Fruit fly (Drosophila melanogaster) whole organism, embryonic: ENCODE data around the gene CG10431.

Experiments
- Antp ChIP-seq: fragments of 200-800 bp; sonication (Bioruptor generic); optimal IDR thresholded peaks from 3 replicates; lab custom pipeline; 2016; ENCODE audit warnings: missing biosample characterization, missing genetic modification characterization
- Atf-2 ChIP-seq: fragments of 200-800 bp; sonication (Bioruptor generic); optimal IDR thresholded peaks from 2 replicates; lab custom pipeline; 2016; ENCODE audit warnings: missing biosample characterization, missing genetic modification characterization
- CG10543 ChIP-seq: fragments of 200-800 bp; sonication (Bioruptor generic); optimal IDR thresholded peaks from 3 replicates; lab custom pipeline; 2017; ENCODE audit warnings: missing biosample characterization, mild to moderate bottlenecking, missing genetic modification characterization, moderate library complexity
- CG11456 ChIP-seq: fragments of 200-800 bp; sonication (Bioruptor generic); IDR thresholded peaks from 3 replicates; pipeline ENCODE4 v1.3.6; 2022; ENCODE audit warnings: missing biosample characterization, missing genetic modification characterization
- CG11695 ChIP-seq: fragments of 200-800 bp; sonication (Bioruptor generic); IDR thresholded peaks from 3 replicates; pipeline ENCODE4 v1.3.6; 2022; ENCODE audit warnings: missing biosample characterization, missing genetic modification characterization
- CG12104 ChIP-seq: fragments of 200-800 bp; sonication (Bioruptor generic); optimal IDR thresholded peaks from 3 replicates; lab custom pipeline; 2016; ENCODE audit warnings: missing biosample characterization, missing genetic modification characterization
- CG12659 ChIP-seq: fragments of 200-800 bp; sonication (Bioruptor generic); optimal IDR thresholded peaks from 3 replicates; lab custom pipeline; 2017; ENCODE audit warnings: mild to moderate bottlenecking, missing biosample characterization, missing genetic modification reagents, missing genetic modification characterization
- CG12744 ChIP-seq: fragments of 200-800 bp; sonication (Bioruptor generic); optimal IDR thresholded peaks from 2 replicates; lab custom pipeline; 2016; ENCODE audit warnings: missing biosample characterization, missing genetic modification characterization
- CG17361 ChIP-seq: fragments of 200-800 bp; sonication (Bioruptor generic); IDR thresholded peaks from 3 replicates; pipeline ENCODE4 v1.3.6; 2022; ENCODE audit warnings: missing biosample characterization, missing genetic modification characterization
- CG31441 ChIP-seq: fragments of 200-800 bp; sonication (Bioruptor generic); IDR thresholded peaks from 2 replicates; pipeline ENCODE4 v1.3.6; 2022; ENCODE audit warnings: missing biosample characterization, missing genetic modification characterization
- CG32772 ChIP-seq: fragments of 200-800 bp; sonication (Bioruptor generic); IDR thresholded peaks from 2 replicates; pipeline ENCODE4 v1.3.6; 2022; ENCODE audit warnings: missing biosample characterization, missing genetic modification characterization
- CG7556 ChIP-seq: fragments of 200-800 bp; sonication (Bioruptor generic); optimal IDR thresholded peaks from 2 replicates; lab custom pipeline; 2017; ENCODE audit warnings: missing biosample characterization, mild to moderate bottlenecking, missing genetic modification characterization
- CG7928 ChIP-seq: fragments of 200-800 bp; sonication (Bioruptor generic); optimal IDR thresholded peaks from 2 replicates; lab custom pipeline; 2017; ENCODE audit warnings: missing biosample characterization, mild to moderate bottlenecking, missing genetic modification characterization
- CG8478 ChIP-seq: fragments of >200 bp; optimal IDR thresholded peaks from 2 replicates; lab custom pipeline; 2018
- D19A ChIP-seq: fragments of 200-800 bp; optimal IDR thresholded peaks from 3 replicates; lab custom pipeline; 2019; ENCODE audit warnings: missing biosample characterization, mild to moderate bottlenecking, missing genetic modification characterization, moderate library complexity
- Eip74EF ChIP-seq, 2 experiments: fragments of 200-800 bp in 1 of 2; fragments of >200 bp in 1 of 2; sonication (Bioruptor generic) in 1 of 2; optimal IDR thresholded peaks; 2 replicates each; lab custom pipeline; 2017 to 2019; ENCODE audit warnings: missing biosample characterization in 2 of 2, missing genetic modification characterization in 2 of 2, mild to moderate bottlenecking in 1 of 2, moderate library complexity in 1 of 2
- Fer2 ChIP-seq: fragments of 200-800 bp; sonication (Bioruptor generic); optimal IDR thresholded peaks from 2 replicates; lab custom pipeline; 2018; ENCODE audit warnings: missing biosample characterization, mild to moderate bottlenecking, missing genetic modification characterization, moderate library complexity
- Gsc ChIP-seq: fragments of 200-800 bp; sonication (Bioruptor generic); IDR thresholded peaks from 2 replicates; pipeline ENCODE4 v1.3.6; 2022; ENCODE audit warnings: missing biosample characterization, missing genetic modification characterization
- Hey ChIP-seq: fragments of 200-800 bp; sonication (Bioruptor generic); optimal IDR thresholded peaks from 3 replicates; lab custom pipeline; 2018; ENCODE audit warnings: missing biosample characterization, mild to moderate bottlenecking, missing genetic modification characterization
- Hmr ChIP-seq: fragments of 200-800 bp; sonication (Bioruptor generic); optimal IDR thresholded peaks from 3 replicates; lab custom pipeline; 2017; ENCODE audit warnings: mild to moderate bottlenecking, missing biosample characterization, missing genetic modification reagents, missing genetic modification characterization
- Usf ChIP-seq: fragments of 200-800 bp; sonication (Bioruptor generic); optimal IDR thresholded peaks from 2 replicates; lab custom pipeline; 2017; ENCODE audit warnings: missing genotype, missing biosample characterization, missing genetic modification characterization
- abd-A ChIP-seq: fragments of 200-800 bp; sonication (Bioruptor generic); optimal IDR thresholded peaks from 3 replicates; lab custom pipeline; 2019; ENCODE audit warnings: missing biosample characterization, mild to moderate bottlenecking, missing genetic modification characterization, moderate library complexity
- bcd ChIP-seq: fragments of 200-800 bp; sonication (Bioruptor generic); optimal IDR thresholded peaks from 2 replicates; lab custom pipeline; 2017; ENCODE audit warnings: missing biosample characterization, mild to moderate bottlenecking, missing genetic modification characterization
- cas ChIP-seq: fragments of 200-800 bp; sonication (Bioruptor generic); IDR thresholded peaks from 2 replicates; pipeline ENCODE4 v1.3.6; 2022; ENCODE audit warnings: missing biosample characterization, missing genetic modification characterization
- corto ChIP-seq: fragments of 200-800 bp; sonication (Bioruptor generic); optimal IDR thresholded peaks from 2 replicates; lab custom pipeline; 2016; ENCODE audit warnings: missing biosample characterization, mild to moderate bottlenecking, missing genetic modification characterization, moderate library complexity
- crol ChIP-seq: fragments of 200-800 bp; sonication (Bioruptor generic); IDR thresholded peaks from 2 replicates; pipeline ENCODE4 v1.3.6; 2022; ENCODE audit warnings: missing biosample characterization, missing genetic modification characterization
- dimm ChIP-seq: fragments of 200-800 bp; sonication (Bioruptor generic); IDR thresholded peaks from 2 replicates; pipeline ENCODE4 v1.3.6; 2022; ENCODE audit warnings: missing biosample characterization, missing genetic modification characterization
- dysf ChIP-seq: fragments of 200-800 bp; sonication (Bioruptor generic); IDR thresholded peaks from 3 replicates; pipeline ENCODE4 v1.3.6; 2022; ENCODE audit warnings: missing biosample characterization, missing genetic modification characterization
- insv ChIP-seq, 2 experiments: fragments of 200-800 bp; sonication (Bioruptor generic); optimal IDR thresholded peaks; 3 replicates each; lab custom pipeline; 2016 to 2018; ENCODE audit warnings: missing biosample characterization in 2 of 2, missing genetic modification characterization in 2 of 2
- kni ChIP-seq: fragments of 200-800 bp; sonication (Bioruptor generic); optimal IDR thresholded peaks from 3 replicates; lab custom pipeline; 2017; ENCODE audit warnings: mild to moderate bottlenecking, missing biosample characterization, missing genetic modification reagents, missing genetic modification characterization
- lab ChIP-seq: fragments of 200-800 bp; sonication (Bioruptor generic); optimal IDR thresholded peaks from 3 replicates; lab custom pipeline; 2017; ENCODE audit warnings: missing biosample characterization, missing genetic modification characterization, mild to moderate bottlenecking, moderate library complexity, missing genetic modification reagents
- prd ChIP-seq, 3 experiments: fragments of >200 bp in 2 of 3; fragments of 200-800 bp in 1 of 3; sonication (Bioruptor generic) in 1 of 3; optimal IDR thresholded peaks in 2 of 3; IDR thresholded peaks in 1 of 3; 2 replicates in 2 of 3; 3 replicates in 1 of 3; pipeline versions ENCODE4 v1.3.6 to Lab custom; 2017 to 2022; ENCODE audit warnings: missing biosample characterization in 1 of 3, missing genetic modification characterization in 1 of 3
- ttk ChIP-seq: fragments of 200-800 bp; sonication (Bioruptor generic); IDR thresholded peaks from 2 replicates; pipeline ENCODE4 v2.1.2; 2022; ENCODE audit warnings: missing biosample characterization, missing genetic modification characterization
- unpg ChIP-seq: fragments of 200-800 bp; sonication (Bioruptor generic); optimal IDR thresholded peaks from 3 replicates; lab custom pipeline; 2018; ENCODE audit warnings: missing biosample characterization, mild to moderate bottlenecking, missing genetic modification characterization, moderate library complexity
- zf30C ChIP-seq: fragments of 200-800 bp; sonication (Bioruptor generic); optimal IDR thresholded peaks from 3 replicates; lab custom pipeline; 2018; ENCODE audit warnings: missing biosample characterization, mild to moderate bottlenecking, missing genetic modification characterization

The CG10431 gene

dm6 chr2L:19023972-19024743 is 49.6 kb downstream of the CG10431 start (continued):
- TF ChIP-seq prd (optimal IDR thresholded peaks at IDR 0.05; lab: Kevin White, UChicago) (no peak), prd (GFP tag; IDR thresholded peaks at IDR 0.05; lab: Robert Waterston, UW) (peak; percentile 46; the same call in 2 of the 3 replicates), insv (GFP tag; optimal IDR thresholded peaks at IDR 0.05; lab: Kevin White, UChicago) (peak in 1 of 2 experiments; percentile 5), CG8478 (lab: Kevin White, UChicago) (no peak), Fer2 (tag; lab: Kevin White, UChicago) (peak; percentile 57), Antp (GFP tag; lab: Kevin White, UChicago) (no peak), CG12659 (GFP tag; lab: Kevin White, UChicago) (peak; percentile 78), dimm (no peak), Atf-2 (GFP tag; lab: Kevin White, UChicago) (no peak), corto (GFP tag; lab: Kevin White, UChicago) (no peak), Gsc (GFP tag; lab: Robert Waterston, UW) (no peak)

DNA sequence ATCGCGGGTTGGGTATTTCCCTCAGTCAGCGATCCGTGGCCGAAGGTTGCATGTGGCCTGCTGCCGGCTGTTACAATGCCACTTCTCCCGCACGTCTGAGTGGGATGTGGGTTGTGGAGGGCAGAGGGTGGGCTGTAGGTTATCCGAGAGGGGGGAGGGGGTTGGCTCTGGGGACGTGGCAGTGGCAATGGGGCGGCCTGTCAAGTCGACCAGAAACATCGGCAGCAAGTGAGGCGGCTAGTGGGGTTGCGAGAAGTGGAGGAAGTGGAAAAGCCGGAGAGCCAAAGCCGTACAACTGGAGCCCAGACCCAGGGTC is 50.2 kb downstream of the CG10431 start:
- TF ChIP-seq lab (peak; percentile 19), CG31441 (0 out of 2 replicates have a peak, but pooled peaks have one; percentile 6), CG7556 (GFP tag; lab: Kevin White, UChicago) (peak; percentile 60), CG17361 (GFP tag; lab: Robert Waterston, UW) (peak; percentile 24; the same call in 1 of the 3 replicates), kni (GFP tag; lab: Kevin White, UChicago) (no peak), D19A (tag; lab: Kevin White, UChicago) (peak; percentile 6), CG12104 (peak; percentile 23), unpg (GFP tag; lab: Kevin White, UChicago) (no peak), dysf (peak; percentile 2; the same call in 1 of the 3 replicates), abd-A (tag; lab: Kevin White, UChicago) (peak; percentile 42), CG32772 (GFP tag; lab: Robert Waterston, UW) (0 out of 2 replicates have a peak, but pooled peaks have one; percentile 0), Usf (GFP tag; lab: Kevin White, UChicago) (no peak), CG10543 (GFP tag; lab: Kevin White, UChicago) (peak; percentile 60), Hey (tag; lab: Kevin White, UChicago) (peak; percentile 41), Eip74EF (GFP tag; optimal IDR thresholded peaks at IDR 0.05; lab: Kevin White, UChicago) (peak in 1 of 2 experiments; percentile 1), Hmr (GFP tag; lab: Kevin White, UChicago) (no peak), crol (GFP tag; lab: Robert Waterston, UW) (peak; percentile 86), CG12744 (no peak), cas (no peak), CG7928 (GFP tag; lab: Kevin White, UChicago) (no peak), ttk (no peak), bcd (GFP tag; lab: Kevin White, UChicago) (peak; percentile 6), CG11695 (GFP tag; lab: Robert Waterston, UW) (0 out of 3 replicates have a peak, but pooled peaks have one; percentile 1), zf30C (GFP tag; lab: Kevin White, UChicago) (no peak), CG11456 (GFP tag; lab: Robert Waterston, UW) (peak; percentile 39; the same call in 1 of the 3 replicates), prd (optimal IDR thresholded peaks at IDR 0.05; lab: Kevin White, UChicago) (no peak), prd (GFP tag; IDR thresholded peaks at IDR 0.05; lab: Robert Waterston, UW) (0 out of 3 replicates have a peak, but pooled peaks have one; percentile 1)
